Worm (Caenorhabditis elegans) whole organism, late embryonic: ENCODE results near the gene skr-3.

Experiments used
- C08G9.2 ChIP-seq: sonication (generic microtip); optimal IDR thresholded peaks from 2 replicates; lab custom pipeline; 2016; ENCODE audit warnings: mild to moderate bottlenecking, missing genetic modification characterization, moderate library complexity, missing compliant biosample characterization
- C38D4.7 ChIP-seq: fragments of 200-800 bp; sonication (Bioruptor generic); optimal IDR thresholded peaks from 2 replicates; lab custom pipeline; 2018; ENCODE audit warnings: mild to moderate bottlenecking, missing genetic modification characterization, moderate library complexity, missing compliant biosample characterization
- F13H6.1 ChIP-seq: sonication (generic microtip); optimal IDR thresholded peaks from 2 replicates; lab custom pipeline; 2016; ENCODE audit warnings: missing genetic modification characterization, missing compliant biosample characterization
- T23F11.4 ChIP-seq: fragments of 200-800 bp; sonication (Bioruptor generic); optimal IDR thresholded peaks from 2 replicates; lab custom pipeline; 2018; ENCODE audit warnings: mild to moderate bottlenecking, missing genetic modification characterization, missing compliant biosample characterization
- ceh-19 ChIP-seq: fragments of 200-800 bp; sonication (Bioruptor generic); optimal IDR thresholded peaks from 2 replicates; lab custom pipeline; 2018; ENCODE audit warnings: mild to moderate bottlenecking, missing genetic modification characterization, missing compliant biosample characterization
- ceh-2 ChIP-seq: sonication (generic microtip); optimal IDR thresholded peaks from 2 replicates; lab custom pipeline; 2016; ENCODE audit warnings: missing genotype, missing genetic modification characterization, missing compliant biosample characterization
- ceh-22 ChIP-seq: sonication (generic microtip); optimal IDR thresholded peaks from 2 replicates; lab custom pipeline; 2017; ENCODE audit warnings: missing biosample characterization, missing genetic modification characterization
- ceh-24 ChIP-seq: sonication (generic microtip); optimal IDR thresholded peaks from 2 replicates; lab custom pipeline; 2016; ENCODE audit warnings: mild to moderate bottlenecking, missing genetic modification characterization, missing compliant biosample characterization
- ceh-30 ChIP-seq: fragments of 150-350 bp; optimal IDR thresholded peaks from 2 replicates; lab custom pipeline; 2014; ENCODE audit warnings: missing biosample characterization, missing genetic modification characterization
- ceh-45 ChIP-seq: fragments of 200-800 bp; sonication (Bioruptor generic); IDR thresholded peaks from 2 replicates; pipeline ENCODE4 v1.3.6; 2022; ENCODE audit warnings: missing genetic modification reagents, missing genetic modification characterization, missing compliant biosample characterization
- ceh-48 ChIP-seq: sonication (generic microtip); optimal IDR thresholded peaks from 2 replicates; lab custom pipeline; 2016; ENCODE audit warnings: missing genetic modification characterization, inconsistent platforms, missing compliant biosample characterization
- elt-2 ChIP-seq: sonication (generic microtip); optimal IDR thresholded peaks from 2 replicates; lab custom pipeline; 2016; ENCODE audit warnings: missing genetic modification reagents, missing genetic modification characterization, missing compliant biosample characterization
- ets-4 ChIP-seq: sonication (generic microtip); optimal IDR thresholded peaks from 2 replicates; lab custom pipeline; 2016; ENCODE audit warnings: missing genetic modification characterization, missing compliant biosample characterization
- fkh-10 ChIP-seq: fragments of 150-350 bp; optimal IDR thresholded peaks from 2 replicates; lab custom pipeline; 2014; ENCODE audit warnings: missing biosample characterization, missing genetic modification reagents, missing genetic modification characterization
- hlh-13 ChIP-seq: fragments of 200-800 bp; sonication (Bioruptor generic); optimal IDR thresholded peaks from 2 replicates; lab custom pipeline; 2018; ENCODE audit warnings: mild to moderate bottlenecking, missing genetic modification characterization, missing compliant biosample characterization
- hlh-8 ChIP-seq: sonication (generic microtip); optimal IDR thresholded peaks from 2 replicates; lab custom pipeline; 2016; ENCODE audit warnings: missing genotype, missing genetic modification characterization, missing compliant biosample characterization
- lim-6 ChIP-seq: sonication (generic microtip); optimal IDR thresholded peaks from 2 replicates; lab custom pipeline; 2016; ENCODE audit warnings: missing genetic modification characterization, missing compliant biosample characterization
- mec-3 ChIP-seq: sonication (generic microtip); optimal IDR thresholded peaks from 2 replicates; lab custom pipeline; 2016; ENCODE audit warnings: borderline replicate concordance, missing genetic modification characterization, missing compliant biosample characterization
- nhr-232 ChIP-seq: sonication (generic microtip); optimal IDR thresholded peaks from 2 replicates; lab custom pipeline; 2016; ENCODE audit warnings: missing genetic modification characterization, missing compliant biosample characterization
- npax-4 ChIP-seq: sonication (generic microtip); optimal IDR thresholded peaks from 2 replicates; lab custom pipeline; 2016; ENCODE audit warnings: missing genetic modification characterization, missing compliant biosample characterization
- pat-9 ChIP-seq: fragments of 200-800 bp; sonication (Bioruptor generic); optimal IDR thresholded peaks from 2 replicates; lab custom pipeline; 2018; ENCODE audit warnings: mild to moderate bottlenecking, missing genetic modification characterization, moderate library complexity, missing compliant biosample characterization
- pha-2 ChIP-seq: sonication (generic microtip); optimal IDR thresholded peaks from 2 replicates; lab custom pipeline; 2017; ENCODE audit warnings: mild to moderate bottlenecking, missing genetic modification characterization, missing compliant biosample characterization
- ref-2 ChIP-seq: sonication (generic microtip); optimal IDR thresholded peaks from 2 replicates; lab custom pipeline; 2016; ENCODE audit warnings: missing genetic modification characterization, missing compliant biosample characterization
- sdc-2 ChIP-seq: sonication (generic microtip); optimal IDR thresholded peaks from 2 replicates; lab custom pipeline; 2016; ENCODE audit warnings: missing genotype, missing genetic modification characterization, missing compliant biosample characterization
- sox-2 ChIP-seq: fragments of 200-800 bp; sonication (Bioruptor generic); IDR thresholded peaks from 2 replicates; pipeline ENCODE4 v1.3.6; 2022; ENCODE audit warnings: missing genetic modification reagents, missing genetic modification characterization, missing compliant biosample characterization
- sox-4 ChIP-seq: sonication (generic microtip); optimal IDR thresholded peaks from 2 replicates; lab custom pipeline; 2017; ENCODE audit warnings: mild to moderate bottlenecking, missing genetic modification characterization, inconsistent platforms, missing compliant biosample characterization
- unc-3 ChIP-seq, 2 experiments: fragments of 200-800 bp in 1 of 2; sonication (Bioruptor generic) in 1 of 2; sonication (generic microtip) in 1 of 2; conservative IDR thresholded peaks in 1 of 2; optimal IDR thresholded peaks in 1 of 2; 2 replicates each; pipeline versions ENCODE4 v1.3.6 to Lab custom; 2016 to 2022; ENCODE audit warnings: missing compliant biosample characterization in 2 of 2, missing genetic modification characterization in 2 of 2, missing genetic modification reagents in 1 of 2
- unc-42 ChIP-seq: sonication (generic microtip); optimal IDR thresholded peaks from 2 replicates; lab custom pipeline; 2016; ENCODE audit warnings: missing genotype, missing genetic modification characterization, missing compliant biosample characterization
- unc-86 ChIP-seq: sonication (generic microtip); optimal IDR thresholded peaks from 2 replicates; lab custom pipeline; 2016; ENCODE audit warnings: missing genetic modification characterization, missing compliant biosample characterization
- zip-5 ChIP-seq: sonication (generic microtip); optimal IDR thresholded peaks from 2 replicates; lab custom pipeline; 2016; ENCODE audit warnings: missing genetic modification characterization, missing compliant biosample characterization
- ztf-16 ChIP-seq: sonication (generic microtip); optimal IDR thresholded peaks from 2 replicates; lab custom pipeline; 2017; ENCODE audit warnings: missing genetic modification characterization, missing compliant biosample characterization

The skr-3 gene

ce11 chrV:16120922-16121321 lies at the start of gene skr-3:
skr-3 (plus strand) TSS chrV:16121084.
- TF ChIP-seq T23F11.4 (GFP tag; lab: Kevin White, UChicago) (no peak), unc-86 (tag; lab: Kevin White, UChicago) (no peak), ceh-22 (tag; lab: Kevin White, UChicago) (no peak), zip-5 (tag; lab: Kevin White, UChicago) (no peak), hlh-13 (GFP tag; lab: Kevin White, UChicago) (no peak), pat-9 (tag; lab: Kevin White, UChicago) (no peak), npax-4 (tag; lab: Kevin White, UChicago) (no peak), mec-3 (tag; lab: Kevin White, UChicago) (no peak)

DNA sequence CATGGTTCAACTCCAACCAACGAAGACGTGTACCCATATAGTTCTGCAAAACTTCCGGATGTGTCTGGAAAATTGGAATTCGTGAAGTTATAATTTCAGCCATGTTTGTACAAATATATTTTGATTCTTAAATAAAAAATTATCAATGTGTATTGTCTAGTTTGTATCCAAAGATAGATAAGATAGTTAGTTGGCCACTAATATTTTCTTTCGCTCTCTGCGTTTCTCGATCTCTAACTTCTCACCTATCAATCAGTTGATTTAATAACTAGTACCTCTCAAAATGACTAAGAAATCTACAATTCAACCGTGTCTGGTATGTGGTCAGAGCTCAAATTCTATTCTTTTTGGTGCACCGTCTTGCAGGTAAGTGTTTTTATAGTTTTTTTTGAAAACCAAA lies 49.7 kb upstream of the skr-3 start, which contains the start of gene nhr-176:
Gene nhr-176 (plus strand): TSS at position 159 of the 400 bp plus-strand sequence.
- no peak for TF ChIP-seq ceh-2 (tag; lab: Kevin White, UChicago)
- TF ChIP-seq ceh-19 (GFP tag; lab: Kevin White, UChicago) = no peak
- TF ChIP-seq elt-2 (tag; lab: Kevin White, UChicago) = peak; percentile 52
- TF ChIP-seq C38D4.7 = no peak
- no peak for TF ChIP-seq ceh-45 (GFP tag; lab: Robert Waterston, UW)

ce11 chrV:16073856-16074255 lies 47.0 kb upstream of the skr-3 start, which contains the start of gene srj-10:
srj-10 (minus strand) TSS chrV:16073956.
- TF ChIP-seq unc-3 (GFP tag; conservative IDR thresholded peaks at IDR 0.05; lab: Robert Waterston, UW) (no peak), unc-3 (tag; optimal IDR thresholded peaks at IDR 0.05; lab: Kevin White, UChicago) (no peak), fkh-10 (GFP tag; lab: Kevin White, UChicago) (no peak), sox-4 (tag; lab: Kevin White, UChicago) (no peak), unc-42 (tag; lab: Kevin White, UChicago) (no peak)

DNA sequence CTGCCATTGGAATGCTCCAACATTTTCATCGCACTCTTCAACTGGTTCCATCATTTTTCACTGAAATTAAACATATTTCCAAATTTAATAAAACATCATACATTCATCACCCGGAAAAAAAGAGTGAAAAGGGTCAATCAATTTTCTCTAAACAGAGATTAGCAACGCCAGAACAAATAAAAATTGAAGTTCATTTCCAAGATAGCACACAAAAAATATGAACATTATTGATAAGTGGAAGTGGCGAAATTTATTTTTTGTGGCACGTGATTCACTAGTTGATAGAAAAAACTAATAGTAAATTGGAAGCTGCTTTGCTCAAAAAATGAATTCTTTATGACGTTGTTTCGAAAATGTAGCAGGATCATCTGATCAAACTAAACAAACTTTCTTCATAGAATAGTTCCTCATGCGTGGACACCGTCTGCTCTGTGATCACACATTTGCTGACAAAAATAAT lies 45.6 kb upstream of the skr-3 start, which contains the start of the genes F14H3.12 and srj-29:
Gene F14H3.12 (minus strand): TSS at position 74 of the 460 bp plus-strand sequence.
Gene srj-29 (plus strand): TSS at position 410 of the 460 bp plus-strand sequence.
- TF ChIP-seq lim-6 (tag; lab: Kevin White, UChicago) (no peak), ceh-30 (tag; lab: Kevin White, UChicago) (no peak), nhr-232 (tag; lab: Kevin White, UChicago) (no peak)

ce11 chrV:16080039-16080438 lies 40.8 kb upstream of the skr-3 start:
- TF ChIP-seq elt-2 (tag; lab: Kevin White, UChicago) = peak; percentile 41
- TF ChIP-seq F13H6.1 (tag; lab: Kevin White, UChicago) = no peak
- TF ChIP-seq, all 69 proteins: peak for 1

- TF ChIP-seq hlh-13 (GFP tag; lab: Kevin White, UChicago) = no peak
- TF ChIP-seq ceh-30 (tag; lab: Kevin White, UChicago) = no peak
- TF ChIP-seq unc-86 (tag; lab: Kevin White, UChicago) = no peak
- no peak for TF ChIP-seq ceh-24 (tag; lab: Kevin White, UChicago)
- TF ChIP-seq lim-6 (tag; lab: Kevin White, UChicago) = no peak
- no peak for TF ChIP-seq ztf-16 (tag; lab: Kevin White, UChicago)
- no peak for TF ChIP-seq ref-2
- TF ChIP-seq ceh-45 (GFP tag; lab: Robert Waterston, UW) = no peak
- TF ChIP-seq hlh-8 (tag; lab: Kevin White, UChicago) = no peak
- TF ChIP-seq pha-2 = no peak
- TF ChIP-seq ceh-48 (tag; lab: Kevin White, UChicago) = no peak
- no peak for TF ChIP-seq nhr-232 (tag; lab: Kevin White, UChicago)
- no peak for TF ChIP-seq ets-4
- TF ChIP-seq sdc-2 (tag; lab: Kevin White, UChicago) = no peak
- TF ChIP-seq C08G9.2 = no peak
- no peak for TF ChIP-seq sox-2 (GFP tag; lab: Robert Waterston, UW)
- TF ChIP-seq, all 69 proteins: peak for 0
Observed at ce11 chrV:16080678-16081077, 40.2 kb upstream of the skr-3 start.
